Worm (Caenorhabditis elegans) whole organism, late embryonic: Measurements from ENCODE around the gene zzz-1.

Experiments used
- F13H6.1 ChIP-seq: sonication (generic microtip); optimal IDR thresholded peaks from 2 replicates; lab custom pipeline; 2016; ENCODE audit warnings: missing genetic modification characterization, missing compliant biosample characterization
- ahr-1 ChIP-seq: sonication (generic microtip); optimal IDR thresholded peaks from 2 replicates; lab custom pipeline; 2016; ENCODE audit warnings: missing genetic modification characterization, missing compliant biosample characterization
- ama-1 ChIP-seq: fragments of 150-350 bp; optimal IDR thresholded peaks from 2 replicates; lab custom pipeline; 2014
- ceh-30 ChIP-seq: fragments of 150-350 bp; optimal IDR thresholded peaks from 2 replicates; lab custom pipeline; 2014; ENCODE audit warnings: missing biosample characterization, missing genetic modification characterization
- ceh-9 ChIP-seq: sonication (generic microtip); optimal IDR thresholded peaks from 2 replicates; lab custom pipeline; 2016; ENCODE audit warnings: mild to moderate bottlenecking, missing genetic modification characterization, inconsistent platforms, missing compliant biosample characterization
- dmd-4 ChIP-seq: sonication (generic microtip); optimal IDR thresholded peaks from 2 replicates; lab custom pipeline; 2016; ENCODE audit warnings: borderline replicate concordance, missing genetic modification characterization, missing compliant biosample characterization
- dve-1 ChIP-seq: sonication (generic microtip); optimal IDR thresholded peaks from 2 replicates; lab custom pipeline; 2017; ENCODE audit warnings: antibody characterized with exemption, mild to moderate bottlenecking, missing genetic modification characterization, missing compliant biosample characterization
- fkh-10 ChIP-seq: fragments of 150-350 bp; optimal IDR thresholded peaks from 2 replicates; lab custom pipeline; 2014; ENCODE audit warnings: missing biosample characterization, missing genetic modification reagents, missing genetic modification characterization
- hlh-8 ChIP-seq: sonication (generic microtip); optimal IDR thresholded peaks from 2 replicates; lab custom pipeline; 2016; ENCODE audit warnings: missing genotype, missing genetic modification characterization, missing compliant biosample characterization
- nhr-232 ChIP-seq: sonication (generic microtip); optimal IDR thresholded peaks from 2 replicates; lab custom pipeline; 2016; ENCODE audit warnings: missing genetic modification characterization, missing compliant biosample characterization
- odd-2 ChIP-seq: sonication (generic microtip); optimal IDR thresholded peaks from 2 replicates; lab custom pipeline; 2017; ENCODE audit warnings: antibody characterized with exemption, mild to moderate bottlenecking, missing genetic modification characterization, missing compliant biosample characterization
- pat-9 ChIP-seq: fragments of 200-800 bp; sonication (Bioruptor generic); optimal IDR thresholded peaks from 2 replicates; lab custom pipeline; 2018; ENCODE audit warnings: mild to moderate bottlenecking, missing genetic modification characterization, moderate library complexity, missing compliant biosample characterization
- pqm-1 ChIP-seq: sonication (generic microtip); optimal IDR thresholded peaks from 2 replicates; lab custom pipeline; 2016; ENCODE audit warnings: missing genetic modification characterization, missing compliant biosample characterization
- unc-86 ChIP-seq: sonication (generic microtip); optimal IDR thresholded peaks from 2 replicates; lab custom pipeline; 2016; ENCODE audit warnings: missing genetic modification characterization, missing compliant biosample characterization

ce11 chrV:10902682-10903081 is 6.3 kb downstream of the zzz-1 start, which contains the start of gene F32D8.8:
- TF ChIP-seq pat-9 (tag; lab: Kevin White, UChicago), result no peak
- TF ChIP-seq F13H6.1 (tag; lab: Kevin White, UChicago), result no peak
- no peak for TF ChIP-seq unc-86 (tag; lab: Kevin White, UChicago)
- no peak for TF ChIP-seq ahr-1 (tag; lab: Kevin White, UChicago)
- TF ChIP-seq pqm-1 (tag; lab: Kevin White, UChicago), result no peak
- no peak for TF ChIP-seq ama-1 (lab: Kevin White, UChicago)
- TF ChIP-seq odd-2, result no peak
- no peak for TF ChIP-seq dmd-4
- no peak for TF ChIP-seq fkh-10 (GFP tag; lab: Kevin White, UChicago)
- no peak for TF ChIP-seq hlh-8 (tag; lab: Kevin White, UChicago)
- no peak for TF ChIP-seq ceh-30 (tag; lab: Kevin White, UChicago)
- TF ChIP-seq dve-1 (tag; lab: Kevin White, UChicago), result no peak
- no peak for TF ChIP-seq nhr-232
- TF ChIP-seq ceh-9, result no peak
